Fruit fly (Drosophila melanogaster) whole organism, prepupa: ENCODE results near the gene bib.

ENCODE experiments used
- Blimp-1 ChIP-seq: fragments of 200-800 bp; sonication (Bioruptor generic); optimal IDR thresholded peaks from 3 replicates; lab custom pipeline; 2017; ENCODE audit warnings: missing biosample characterization, missing genetic modification characterization, mild to moderate bottlenecking, moderate library complexity, missing genetic modification reagents
- CG10631 ChIP-seq: fragments of 200-800 bp; sonication (Bioruptor generic); optimal IDR thresholded peaks from 2 replicates; lab custom pipeline; 2016; ENCODE audit warnings: missing biosample characterization, missing genetic modification characterization
- CG10669 ChIP-seq: fragments of 200-800 bp; sonication (Bioruptor generic); optimal IDR thresholded peaks from 3 replicates; lab custom pipeline; 2018; ENCODE audit warnings: missing biosample characterization, mild to moderate bottlenecking, missing genetic modification characterization, moderate library complexity
- CG11294 ChIP-seq: fragments of 200-800 bp; sonication (Bioruptor generic); IDR thresholded peaks from 2 replicates; pipeline ENCODE4 v1.3.6; 2022; ENCODE audit warnings: missing biosample characterization, missing genetic modification characterization
- CG11762 ChIP-seq: fragments of 200-800 bp; sonication (Bioruptor generic); optimal IDR thresholded peaks from 3 replicates; lab custom pipeline; 2016; ENCODE audit warnings: missing biosample characterization, missing genetic modification characterization; ENCODE audit not compliant: insufficient read depth
- CG11902 ChIP-seq: fragments of 200-800 bp; sonication (Bioruptor generic); optimal IDR thresholded peaks from 3 replicates; lab custom pipeline; 2016; ENCODE audit warnings: missing biosample characterization, missing genetic modification characterization
- CG15336 ChIP-seq: fragments of 200-800 bp; sonication (Bioruptor generic); IDR thresholded peaks from 2 replicates; pipeline ENCODE4 v1.3.6; 2022; ENCODE audit warnings: missing biosample characterization, missing genetic modification characterization
- CG1621 ChIP-seq: fragments of 200-800 bp; sonication (Bioruptor generic); optimal IDR thresholded peaks from 3 replicates; lab custom pipeline; 2018; ENCODE audit warnings: missing biosample characterization, mild to moderate bottlenecking, missing genetic modification characterization
- CG16779 ChIP-seq: fragments of 200-800 bp; sonication (Bioruptor generic); optimal IDR thresholded peaks from 3 replicates; lab custom pipeline; 2017; ENCODE audit warnings: missing biosample characterization, mild to moderate bottlenecking, missing genetic modification characterization
- CG3032 ChIP-seq: fragments of 200-800 bp; optimal IDR thresholded peaks from 2 replicates; lab custom pipeline; 2019; ENCODE audit warnings: missing biosample characterization, mild to moderate bottlenecking, missing genetic modification characterization, moderate library complexity
- CG3919 ChIP-seq: fragments of 200-800 bp; sonication (Bioruptor generic); optimal IDR thresholded peaks from 3 replicates; lab custom pipeline; 2016; ENCODE audit warnings: missing biosample characterization, missing genetic modification characterization
- CG6163 ChIP-seq: fragments of 200-800 bp; sonication (Bioruptor generic); IDR thresholded peaks from 3 replicates; pipeline ENCODE4 v1.3.6; 2022; ENCODE audit warnings: missing biosample characterization, missing genetic modification characterization
- CG6808 ChIP-seq: fragments of 200-800 bp; sonication (Bioruptor generic); optimal IDR thresholded peaks from 3 replicates; lab custom pipeline; 2017; ENCODE audit warnings: missing biosample characterization, missing genetic modification characterization, mild to moderate bottlenecking, moderate library complexity, missing genetic modification reagents
- CG7368 ChIP-seq: fragments of 200-800 bp; sonication (Bioruptor generic); optimal IDR thresholded peaks from 3 replicates; lab custom pipeline; 2016; ENCODE audit warnings: missing biosample characterization, missing genetic modification characterization
- CG8119 ChIP-seq: fragments of 200-800 bp; sonication (Bioruptor generic); IDR thresholded peaks from 3 replicates; pipeline ENCODE4 v1.3.6; 2022; ENCODE audit warnings: missing biosample characterization, missing genetic modification characterization
- CG8319 ChIP-seq: fragments of 200-800 bp; sonication (Bioruptor generic); optimal IDR thresholded peaks from 3 replicates; lab custom pipeline; 2016; ENCODE audit warnings: missing biosample characterization, missing genetic modification characterization
- CG8632 ChIP-seq: fragments of 200-800 bp; sonication (Bioruptor generic); optimal IDR thresholded peaks from 3 replicates; lab custom pipeline; 2016; ENCODE audit warnings: missing biosample characterization, missing genetic modification characterization
- CG9139 ChIP-seq: fragments of 200-800 bp; sonication (Bioruptor generic); optimal IDR thresholded peaks from 3 replicates; lab custom pipeline; 2017; ENCODE audit warnings: missing biosample characterization, mild to moderate bottlenecking, missing genetic modification characterization
- Eip75B ChIP-seq: fragments of 200-800 bp; sonication (Bioruptor generic); optimal IDR thresholded peaks from 3 replicates; lab custom pipeline; 2016; ENCODE audit warnings: missing biosample characterization, missing genetic modification characterization
- Eip78C ChIP-seq: fragments of 200-800 bp; sonication (Bioruptor generic); peaks from one replicate; lab custom pipeline; 2016; ENCODE audit warnings: missing biosample characterization, missing genetic modification characterization
- Eip93F ChIP-seq: fragments of 200-800 bp; sonication (Bioruptor generic); optimal IDR thresholded peaks from 2 replicates; lab custom pipeline; 2016; ENCODE audit warnings: missing biosample characterization, mild to moderate bottlenecking, missing genetic modification characterization
- Ets21C ChIP-seq: fragments of 200-800 bp; sonication (Bioruptor generic); optimal IDR thresholded peaks from 3 replicates; lab custom pipeline; 2016; ENCODE audit warnings: missing biosample characterization, missing genetic modification characterization
- Ets96B ChIP-seq: fragments of 200-800 bp; optimal IDR thresholded peaks from 2 replicates; lab custom pipeline; 2019; ENCODE audit warnings: missing biosample characterization, mild to moderate bottlenecking, missing genetic modification characterization, moderate library complexity
- Gug ChIP-seq: fragments of 200-800 bp; sonication (Bioruptor generic); IDR thresholded peaks from 2 replicates; pipeline ENCODE4 v1.3.6; 2022; ENCODE audit warnings: missing biosample characterization, missing genetic modification characterization
- Hr38 ChIP-seq: sonication (Bioruptor generic); optimal IDR thresholded peaks from 2 replicates; lab custom pipeline; 2016; ENCODE audit warnings: missing biosample characterization, missing genetic modification characterization
- Hr39 ChIP-seq: fragments of 200-800 bp; sonication (Bioruptor generic); optimal IDR thresholded peaks from 2 replicates; lab custom pipeline; 2016; ENCODE audit warnings: missing biosample characterization, missing genetic modification characterization
- Hr4 ChIP-seq: fragments of 200-800 bp; sonication (Bioruptor generic); optimal IDR thresholded peaks from 3 replicates; lab custom pipeline; 2016; ENCODE audit warnings: missing biosample characterization, missing genetic modification characterization
- Met ChIP-seq: fragments of 200-800 bp; sonication (Bioruptor generic); optimal IDR thresholded peaks from 3 replicates; lab custom pipeline; 2016; ENCODE audit warnings: missing biosample characterization, missing genetic modification characterization
- OdsH ChIP-seq: fragments of 200-800 bp; sonication (Bioruptor generic); optimal IDR thresholded peaks from 3 replicates; lab custom pipeline; 2016; ENCODE audit warnings: missing biosample characterization, missing genetic modification characterization
- Smox ChIP-seq: fragments of 200-800 bp; sonication (Bioruptor generic); optimal IDR thresholded peaks from 3 replicates; lab custom pipeline; 2016; ENCODE audit warnings: missing biosample characterization, missing genetic modification characterization
- Sox102F ChIP-seq: fragments of 200-800 bp; sonication (Bioruptor generic); optimal IDR thresholded peaks from 2 replicates; lab custom pipeline; 2016; ENCODE audit warnings: missing biosample characterization, mild to moderate bottlenecking, missing genetic modification characterization
- Sox14 ChIP-seq: fragments of 200-800 bp; sonication (Bioruptor generic); optimal IDR thresholded peaks from 3 replicates; lab custom pipeline; 2016; ENCODE audit warnings: missing biosample characterization, missing genetic modification characterization
- Sox15 ChIP-seq: fragments of 200-800 bp; sonication (Bioruptor generic); optimal IDR thresholded peaks from 3 replicates; lab custom pipeline; 2016; ENCODE audit warnings: missing biosample characterization, missing genetic modification characterization
- achi ChIP-seq: fragments of 200-800 bp; sonication (Bioruptor generic); optimal IDR thresholded peaks from 3 replicates; lab custom pipeline; 2016; ENCODE audit warnings: missing biosample characterization, missing genetic modification characterization
- acj6 ChIP-seq: fragments of 200-800 bp; sonication (Bioruptor generic); optimal IDR thresholded peaks from 3 replicates; lab custom pipeline; 2016; ENCODE audit warnings: missing biosample characterization, missing genetic modification characterization
- cyc ChIP-seq: fragments of 200-800 bp; sonication (Bioruptor generic); optimal IDR thresholded peaks from 3 replicates; lab custom pipeline; 2016; ENCODE audit warnings: missing biosample characterization, missing genetic modification characterization
- dac ChIP-seq: fragments of 200-800 bp; sonication (Bioruptor generic); optimal IDR thresholded peaks from 2 replicates; lab custom pipeline; 2017; ENCODE audit warnings: missing biosample characterization, mild to moderate bottlenecking, missing genetic modification characterization
- dsx ChIP-seq: fragments of 200-800 bp; optimal IDR thresholded peaks from 3 replicates; lab custom pipeline; 2019; ENCODE audit warnings: missing biosample characterization, mild to moderate bottlenecking, missing genetic modification characterization, moderate library complexity; ENCODE audit not compliant: poor library complexity, severe bottlenecking
- eg ChIP-seq: fragments of 200-800 bp; sonication (Bioruptor generic); IDR thresholded peaks from 3 replicates; pipeline ENCODE4 v1.3.6; 2022; ENCODE audit warnings: missing biosample characterization, missing genetic modification characterization
- esn ChIP-seq: fragments of 200-800 bp; sonication (Bioruptor generic); optimal IDR thresholded peaks from 2 replicates; lab custom pipeline; 2016; ENCODE audit warnings: missing biosample characterization, mild to moderate bottlenecking, missing genetic modification characterization, moderate library complexity
- fd85E ChIP-seq: fragments of 200-800 bp; sonication (Bioruptor generic); optimal IDR thresholded peaks from 3 replicates; lab custom pipeline; 2016; ENCODE audit warnings: missing biosample characterization, missing genetic modification characterization
- fkh ChIP-seq: fragments of 200-800 bp; sonication (Bioruptor generic); optimal IDR thresholded peaks from 3 replicates; lab custom pipeline; 2017; ENCODE audit warnings: missing biosample characterization, mild to moderate bottlenecking, missing genetic modification characterization, moderate library complexity
- lz ChIP-seq: fragments of 200-800 bp; sonication (Bioruptor generic); optimal IDR thresholded peaks from 3 replicates; lab custom pipeline; 2016; ENCODE audit warnings: missing biosample characterization, missing genetic modification characterization
- net ChIP-seq: fragments of 200-800 bp; sonication (Bioruptor generic); optimal IDR thresholded peaks from 3 replicates; lab custom pipeline; 2016; ENCODE audit warnings: missing biosample characterization, missing genetic modification characterization
- pdm3 ChIP-seq: fragments of 200-800 bp; sonication (Bioruptor generic); optimal IDR thresholded peaks from 3 replicates; lab custom pipeline; 2016; ENCODE audit warnings: missing biosample characterization, missing genetic modification characterization
- salr ChIP-seq, 2 experiments: fragments of 200-800 bp; sonication (Bioruptor generic); optimal IDR thresholded peaks; 3 replicates each; lab custom pipeline; 2016 to 2018; ENCODE audit warnings: missing biosample characterization in 2 of 2, missing genetic modification characterization in 2 of 2, mild to moderate bottlenecking in 1 of 2
- spab ChIP-seq: fragments of 200-800 bp; sonication (Bioruptor generic); optimal IDR thresholded peaks from 2 replicates; lab custom pipeline; 2017; ENCODE audit warnings: missing biosample characterization, mild to moderate bottlenecking, missing genetic modification characterization, missing genetic modification reagents
- ss ChIP-seq, 2 experiments: fragments of 200-800 bp; sonication (Bioruptor generic); optimal IDR thresholded peaks; 2 replicates in 1 of 2; 3 replicates in 1 of 2; lab custom pipeline; 2017 to 2018; ENCODE audit warnings: mild to moderate bottlenecking in 2 of 2, missing biosample characterization in 2 of 2, missing genetic modification characterization in 2 of 2, moderate library complexity in 1 of 2
- svp ChIP-seq: fragments of 200-800 bp; sonication (Bioruptor generic); peaks from one replicate; lab custom pipeline; 2016; ENCODE audit warnings: missing biosample characterization, missing genetic modification characterization
- vri ChIP-seq: fragments of 200-800 bp; sonication (Bioruptor generic); optimal IDR thresholded peaks from 3 replicates; lab custom pipeline; 2016; ENCODE audit warnings: missing biosample characterization, mild to moderate bottlenecking, missing genetic modification characterization

Gene bib

dm6 chr2L:10009800-10010658 is 25.6 kb downstream of the bib start:
- TF ChIP-seq CG7368 (peak; percentile 100), Blimp-1 (GFP tag; lab: Kevin White, UChicago) (peak; percentile 96), Sox14 (GFP tag; lab: Kevin White, UChicago) (peak; percentile 100), Sox102F (GFP tag; lab: Kevin White, UChicago) (peak; percentile 99), CG10631 (GFP tag; lab: Kevin White, UChicago) (peak; percentile 99), CG8319 (GFP tag; lab: Kevin White, UChicago) (peak; percentile 99), Eip93F (GFP tag; lab: Kevin White, UChicago) (peak; percentile 97), achi (GFP tag; lab: Kevin White, UChicago) (peak; percentile 99), salr (GFP tag; optimal IDR thresholded peaks at IDR 0.05; lab: Kevin White, UChicago) (peak; percentile 97 to 99), Hr39 (peak; percentile 100), Eip78C (GFP tag; lab: Kevin White, UChicago) (peak; percentile 100), Sox15 (GFP tag; lab: Kevin White, UChicago) (peak; percentile 99), CG9139 (GFP tag; lab: Kevin White, UChicago) (peak; percentile 98), Eip75B (GFP tag; lab: Kevin White, UChicago) (peak; percentile 100), Met (GFP tag; lab: Kevin White, UChicago) (peak; percentile 99), CG11902 (GFP tag; lab: Kevin White, UChicago) (peak; percentile 99), acj6 (peak; percentile 100), Ets21C (peak; percentile 99), fkh (GFP tag; lab: Kevin White, UChicago) (peak; percentile 92), cyc (GFP tag; lab: Kevin White, UChicago) (peak; percentile 100), Ets96B (tag; lab: Kevin White, UChicago) (peak; percentile 99), CG15336 (GFP tag; lab: Robert Waterston, UW) (peak; percentile 98), CG10669 (GFP tag; lab: Kevin White, UChicago) (peak; percentile 99), net (peak; percentile 99), CG8119 (GFP tag; lab: Robert Waterston, UW) (peak; percentile 98), CG3919 (peak; percentile 100), eg (GFP tag; lab: Robert Waterston, UW) (peak; percentile 99), fd85E (GFP tag; lab: Kevin White, UChicago) (peak; percentile 98), CG8632 (GFP tag; lab: Kevin White, UChicago) (peak; percentile 99), ss (GFP tag; optimal IDR thresholded peaks at IDR 0.05; lab: Kevin White, UChicago) (peak; percentile 98 to 99), dac (GFP tag; lab: Kevin White, UChicago) (peak; percentile 98), CG11762 (GFP tag; lab: Kevin White, UChicago) (peak; percentile 99), lz (GFP tag; lab: Kevin White, UChicago) (peak; percentile 100), CG1621 (tag; lab: Kevin White, UChicago) (peak; percentile 99), spab (GFP tag; lab: Kevin White, UChicago) (peak; percentile 99), CG6163 (GFP tag; lab: Robert Waterston, UW) (peak; percentile 100), CG3032 (tag; lab: Kevin White, UChicago) (peak; percentile 99), Hr38 (GFP tag; lab: Kevin White, UChicago) (peak; percentile 90), pdm3 (GFP tag; lab: Kevin White, UChicago) (peak; percentile 99), Gug (GFP tag; lab: Robert Waterston, UW) (peak; percentile 99), svp (GFP tag; lab: Kevin White, UChicago) (peak; percentile 100), OdsH (peak; percentile 99), Hr4 (peak; percentile 99), CG16779 (tag; lab: Kevin White, UChicago) (peak; percentile 98), CG11294 (GFP tag; lab: Robert Waterston, UW) (peak; percentile 99), vri (peak; percentile 99), Smox (peak; percentile 99), esn (GFP tag; lab: Kevin White, UChicago) (peak; percentile 100), CG6808 (GFP tag; lab: Kevin White, UChicago) (peak; percentile 98), dsx (peak; percentile 98)
